1 fruit fly cellular context compared by ENCODE assay signal in genomic region chr2L:12681603-12682368, dm6.
A peak's percentile ranks its signal among the peaks of the same experiment; 100 is the strongest.
TF ChIP-seq lines count a peak whose summit lies in the region.

No protein-coding gene starts in this region.

TF ChIP-seq in whole organism, embryonic, 481 proteins besides CTCF, POLR2A, EP300 and RAD21 (continued from another document):
- TF ChIP-seq CG7357 (GFP tag; IDR thresholded peaks at IDR 0.05; lab: Robert Waterston, UW) = no peak
- TF ChIP-seq bigmax (GFP tag; optimal IDR thresholded peaks at IDR 0.05; lab: Kevin White, UChicago) = no peak
- no peak for TF ChIP-seq HLH4C (GFP tag; IDR thresholded peaks at IDR 0.05; lab: Robert Waterston, UW; ENCODE audit: partially characterized antibody)
- TF ChIP-seq pita (GFP tag; optimal IDR thresholded peaks at IDR 0.05; lab: Kevin White, UChicago) = no peak
- no peak for TF ChIP-seq Dek (tag; optimal IDR thresholded peaks at IDR 0.05; lab: Kevin White, UChicago)
- TF ChIP-seq pum (GFP tag; optimal IDR thresholded peaks at IDR 0.05; lab: Kevin White, UChicago) = no peak
- TF ChIP-seq Kr (GFP tag; optimal IDR thresholded peaks at IDR 0.05; lab: Kevin White, UChicago) = peak; percentile 96
- no peak for TF ChIP-seq CG6813 (GFP tag; optimal IDR thresholded peaks at IDR 0.05; lab: Kevin White, UChicago)
- no peak for TF ChIP-seq Myb (GFP tag; optimal IDR thresholded peaks at IDR 0.05; lab: Kevin White, UChicago)
- no peak for TF ChIP-seq Awh (GFP tag; IDR thresholded peaks at IDR 0.05; lab: Robert Waterston, UW)
- TF ChIP-seq CG34422 (GFP tag; IDR thresholded peaks at IDR 0.05; lab: Robert Waterston, UW) = no peak
- TF ChIP-seq CG4404 (GFP tag; IDR thresholded peaks at IDR 0.05; lab: Robert Waterston, UW) = no peak
- no peak for TF ChIP-seq CG13775 (GFP tag; optimal IDR thresholded peaks at IDR 0.05; lab: Kevin White, UChicago)
- TF ChIP-seq CG10274 (GFP tag; optimal IDR thresholded peaks at IDR 0.05; lab: Kevin White, UChicago) = no peak
- no peak for TF ChIP-seq CG10565 (GFP tag; optimal IDR thresholded peaks at IDR 0.05; lab: Kevin White, UChicago)
- TF ChIP-seq Dll (GFP tag; IDR thresholded peaks at IDR 0.05; lab: Robert Waterston, UW; ENCODE audit: partially characterized antibody) = 0 out of 4 replicates have a peak, but pooled peaks have one; percentile 21
- no peak for TF ChIP-seq CG13424 (tag; optimal IDR thresholded peaks at IDR 0.05; lab: Kevin White, UChicago)
- no peak for TF ChIP-seq Camta (GFP tag; optimal IDR thresholded peaks at IDR 0.05; lab: Kevin White, UChicago)
- no peak for TF ChIP-seq CG15514 (GFP tag; optimal IDR thresholded peaks at IDR 0.05; lab: Kevin White, UChicago)
- TF ChIP-seq eve (GFP tag; optimal IDR thresholded peaks at IDR 0.05; lab: Kevin White, UChicago) = no peak
- no peak for TF ChIP-seq ash1 (GFP tag; optimal IDR thresholded peaks at IDR 0.05; lab: Kevin White, UChicago)
- TF ChIP-seq slbo (GFP tag; IDR thresholded peaks at IDR 0.05; lab: Robert Waterston, UW) = no peak
- no peak for TF ChIP-seq CG3995 (GFP tag; optimal IDR thresholded peaks at IDR 0.05; lab: Kevin White, UChicago)
- no peak for TF ChIP-seq CG17912 (GFP tag; optimal IDR thresholded peaks at IDR 0.05; lab: Kevin White, UChicago)
- TF ChIP-seq sna (GFP tag; IDR thresholded peaks at IDR 0.05; lab: Robert Waterston, UW; ENCODE audit: partially characterized antibody) = no peak
- TF ChIP-seq CG18476 (GFP tag; optimal IDR thresholded peaks at IDR 0.05; lab: Kevin White, UChicago) = no peak
- peak; percentile 10 for TF ChIP-seq CG1603 (tag; optimal IDR thresholded peaks at IDR 0.05; lab: Kevin White, UChicago)
- no peak for TF ChIP-seq cg (GFP tag; optimal IDR thresholded peaks at IDR 0.05; lab: Kevin White, UChicago)
- no peak for TF ChIP-seq CG6272 (GFP tag; IDR thresholded peaks at IDR 0.05; lab: Robert Waterston, UW)
- no peak for TF ChIP-seq bowl (GFP tag; IDR thresholded peaks at IDR 0.05; lab: Robert Waterston, UW)
- TF ChIP-seq pros (GFP tag; optimal IDR thresholded peaks at IDR 0.05; lab: Kevin White, UChicago) = peak; percentile 77
- TF ChIP-seq CG9817 (tag; optimal IDR thresholded peaks at IDR 0.05; lab: Kevin White, UChicago) = no peak
- TF ChIP-seq CG8089 (GFP tag; optimal IDR thresholded peaks at IDR 0.05; lab: Kevin White, UChicago) = no peak
- no peak for TF ChIP-seq CG5180 (GFP tag; optimal IDR thresholded peaks at IDR 0.05; lab: Kevin White, UChicago)
- TF ChIP-seq HHEX (GFP tag; optimal IDR thresholded peaks at IDR 0.05; lab: Kevin White, UChicago) = no peak
- no peak for TF ChIP-seq Lpt (GFP tag; optimal IDR thresholded peaks at IDR 0.05; lab: Kevin White, UChicago)
- no peak for TF ChIP-seq Dbx (GFP tag; IDR thresholded peaks at IDR 0.05; lab: Robert Waterston, UW)
- no peak for TF ChIP-seq D (optimal IDR thresholded peaks at IDR 0.05; lab: Kevin White, UChicago)
- peak; percentile 29 for TF ChIP-seq D (GFP tag; optimal IDR thresholded peaks at IDR 0.05; lab: Kevin White, UChicago)
- TF ChIP-seq wdn (GFP tag; IDR thresholded peaks at IDR 0.05; lab: Robert Waterston, UW) = no peak
- peak; percentile 89 for TF ChIP-seq scrt (GFP tag; optimal IDR thresholded peaks at IDR 0.05; lab: Kevin White, UChicago)
- TF ChIP-seq CG6175 (GFP tag; IDR thresholded peaks at IDR 0.05; lab: Robert Waterston, UW) = no peak
- TF ChIP-seq oc (tag; optimal IDR thresholded peaks at IDR 0.05; lab: Kevin White, UChicago) = peak; percentile 21
- TF ChIP-seq sim (GFP tag; IDR thresholded peaks at IDR 0.05; lab: Robert Waterston, UW) = no peak
- TF ChIP-seq sr (GFP tag; IDR thresholded peaks at IDR 0.05; lab: Robert Waterston, UW) = no peak
- no peak for TF ChIP-seq CG15601 (tag; optimal IDR thresholded peaks at IDR 0.05; lab: Kevin White, UChicago)
- no peak for TF ChIP-seq Gsc (GFP tag; IDR thresholded peaks at IDR 0.05; lab: Robert Waterston, UW)
- no peak for TF ChIP-seq BtbVII (GFP tag; optimal IDR thresholded peaks at IDR 0.05; lab: Kevin White, UChicago)
- no peak for TF ChIP-seq CG11398 (GFP tag; optimal IDR thresholded peaks at IDR 0.05; lab: Kevin White, UChicago)
- no peak for TF ChIP-seq Atf3 (GFP tag; optimal IDR thresholded peaks at IDR 0.05; lab: Kevin White, UChicago)
- TF ChIP-seq Deaf1 (tag; optimal IDR thresholded peaks at IDR 0.05; lab: Kevin White, UChicago) = no peak
- TF ChIP-seq klu (GFP tag; IDR thresholded peaks at IDR 0.05; lab: Robert Waterston, UW) = no peak
- no peak for TF ChIP-seq NC2α (GFP tag; optimal IDR thresholded peaks at IDR 0.05; lab: Kevin White, UChicago)
- TF ChIP-seq CG8924 (tag; optimal IDR thresholded peaks at IDR 0.05; lab: Kevin White, UChicago) = peak; percentile 1
- TF ChIP-seq Vsx1 (GFP tag; optimal IDR thresholded peaks at IDR 0.05; lab: Kevin White, UChicago) = no peak
- TF ChIP-seq tin (GFP tag; optimal IDR thresholded peaks at IDR 0.05; lab: Kevin White, UChicago) = no peak
- TF ChIP-seq caup (GFP tag; optimal IDR thresholded peaks at IDR 0.05; lab: Kevin White, UChicago; ENCODE audit: severe bottlenecking) = no peak
- peak; percentile 25 for TF ChIP-seq stwl (tag; optimal IDR thresholded peaks at IDR 0.05; lab: Kevin White, UChicago)
- no peak for TF ChIP-seq ara (GFP tag; IDR thresholded peaks at IDR 0.05; lab: Robert Waterston, UW)
- no peak for TF ChIP-seq jumu (GFP tag; optimal IDR thresholded peaks at IDR 0.05; lab: Kevin White, UChicago)
- no peak for TF ChIP-seq CG11696 (GFP tag; IDR thresholded peaks at IDR 0.05; lab: Robert Waterston, UW)
- no peak for TF ChIP-seq croc (GFP tag; conservative IDR thresholded peaks at IDR 0.05; lab: Robert Waterston, UW)
- no peak for TF ChIP-seq lov (optimal IDR thresholded peaks at IDR 0.05; lab: Kevin White, UChicago)
- TF ChIP-seq lov (GFP tag; IDR thresholded peaks at IDR 0.05; lab: Robert Waterston, UW) = no peak
- TF ChIP-seq fd102C (GFP tag; optimal IDR thresholded peaks at IDR 0.05; lab: Kevin White, UChicago) = no peak
- peak; percentile 64 for TF ChIP-seq Nf-YB (GFP tag; optimal IDR thresholded peaks at IDR 0.05; lab: Kevin White, UChicago)
- no peak for TF ChIP-seq tap (tag; optimal IDR thresholded peaks at IDR 0.05; lab: Kevin White, UChicago)
- TF ChIP-seq CG10431 (GFP tag; optimal IDR thresholded peaks at IDR 0.05; lab: Kevin White, UChicago) = peak; percentile 48
- TF ChIP-seq CG8478 (optimal IDR thresholded peaks at IDR 0.05; lab: Kevin White, UChicago) = no peak
- no peak for TF ChIP-seq CG17385 (GFP tag; optimal IDR thresholded peaks at IDR 0.05; lab: Kevin White, UChicago)
- no peak for TF ChIP-seq lmd (GFP tag; IDR thresholded peaks at IDR 0.05; lab: Robert Waterston, UW)
- TF ChIP-seq CG12391 (tag; optimal IDR thresholded peaks at IDR 0.05; lab: Kevin White, UChicago) = no peak
- TF ChIP-seq run (tag; optimal IDR thresholded peaks at IDR 0.05; lab: Kevin White, UChicago) = no peak
- no peak for TF ChIP-seq twi (tag; optimal IDR thresholded peaks at IDR 0.05; lab: Kevin White, UChicago)
- TF ChIP-seq CG12155 (GFP tag; optimal IDR thresholded peaks at IDR 0.05; lab: Kevin White, UChicago) = no peak
- TF ChIP-seq CG31388 (GFP tag; optimal IDR thresholded peaks at IDR 0.05; lab: Kevin White, UChicago) = no peak
- no peak for TF ChIP-seq CG1792 (GFP tag; optimal IDR thresholded peaks at IDR 0.05; lab: Kevin White, UChicago)
- TF ChIP-seq ci (GFP tag; IDR thresholded peaks at IDR 0.05; lab: Robert Waterston, UW) = no peak
- TF ChIP-seq CG2875 (GFP tag; optimal IDR thresholded peaks at IDR 0.05; lab: Kevin White, UChicago) = no peak
- TF ChIP-seq CG5953 (GFP tag; IDR thresholded peaks at IDR 0.05; lab: Robert Waterston, UW) = no peak
- no peak for TF ChIP-seq zf30C (GFP tag; optimal IDR thresholded peaks at IDR 0.05; lab: Kevin White, UChicago)
- TF ChIP-seq kni (GFP tag; optimal IDR thresholded peaks at IDR 0.05; lab: Kevin White, UChicago) = peak; percentile 45
- TF ChIP-seq seq (GFP tag; IDR thresholded peaks at IDR 0.05; lab: Robert Waterston, UW) = peak; percentile 70; the same call in 1 of the 2 replicates
- TF ChIP-seq cad (GFP tag; optimal IDR thresholded peaks at IDR 0.05; lab: Kevin White, UChicago) = no peak
- no peak for TF ChIP-seq row (GFP tag; IDR thresholded peaks at IDR 0.05; lab: Robert Waterston, UW)
- TF ChIP-seq Aef1 (GFP tag; IDR thresholded peaks at IDR 0.05; lab: Robert Waterston, UW) = no peak
- TF ChIP-seq CG9609 (GFP tag; optimal IDR thresholded peaks at IDR 0.05; lab: Kevin White, UChicago) = no peak
- no peak for TF ChIP-seq CG12769 (tag; optimal IDR thresholded peaks at IDR 0.05; lab: Kevin White, UChicago)
- TF ChIP-seq Nf-YC (tag; optimal IDR thresholded peaks at IDR 0.05; lab: Kevin White, UChicago) = peak; percentile 57
- no peak for TF ChIP-seq Gug (GFP tag; IDR thresholded peaks at IDR 0.05; lab: Robert Waterston, UW)
- no peak for TF ChIP-seq CG6854 (GFP tag; optimal IDR thresholded peaks at IDR 0.05; lab: Kevin White, UChicago)
- TF ChIP-seq PHDP (tag; optimal IDR thresholded peaks at IDR 0.05; lab: Kevin White, UChicago) = no peak
- TF ChIP-seq Pdp1 (GFP tag; optimal IDR thresholded peaks at IDR 0.05; lab: Kevin White, UChicago) = no peak
- TF ChIP-seq Fer1 (GFP tag; optimal IDR thresholded peaks at IDR 0.05; lab: Kevin White, UChicago) = no peak
- TF ChIP-seq Hr78 (GFP tag; optimal IDR thresholded peaks at IDR 0.05; lab: Kevin White, UChicago) = no peak
- TF ChIP-seq CG7745 (tag; optimal IDR thresholded peaks at IDR 0.05; lab: Kevin White, UChicago) = no peak
- peak in 1 of 2 experiments; percentile 54 for TF ChIP-seq tll (GFP tag; optimal IDR thresholded peaks at IDR 0.05; lab: Kevin White, UChicago)
- peak; percentile 85 for TF ChIP-seq sens (GFP tag; lab: Kevin White, UChicago)
- no peak for TF ChIP-seq CG4730 (GFP tag; IDR thresholded peaks at IDR 0.05; lab: Robert Waterston, UW)
- TF ChIP-seq ttk (GFP tag; IDR thresholded peaks at IDR 0.05; lab: Robert Waterston, UW) = no peak
- TF ChIP-seq Bdp1 (GFP tag; optimal IDR thresholded peaks at IDR 0.05; lab: Kevin White, UChicago) = no peak
- peak; percentile 90 for TF ChIP-seq gsb-n (tag; optimal IDR thresholded peaks at IDR 0.05; lab: Kevin White, UChicago)
- TF ChIP-seq ATbp (GFP tag; optimal IDR thresholded peaks at IDR 0.05; lab: Kevin White, UChicago) = no peak
- no peak for TF ChIP-seq fd96Cb (tag; optimal IDR thresholded peaks at IDR 0.05; lab: Kevin White, UChicago)
- no peak for TF ChIP-seq ranshi (GFP tag; IDR thresholded peaks at IDR 0.05; lab: Robert Waterston, UW)
- TF ChIP-seq rib (GFP tag; IDR thresholded peaks at IDR 0.05; lab: Robert Waterston, UW) = no peak
- peak; percentile 33 for TF ChIP-seq abd-A (tag; optimal IDR thresholded peaks at IDR 0.05; lab: Kevin White, UChicago)
- no peak for TF ChIP-seq ase (GFP tag; IDR thresholded peaks at IDR 0.05; lab: Robert Waterston, UW)
- TF ChIP-seq exex (tag; optimal IDR thresholded peaks at IDR 0.05; lab: Kevin White, UChicago) = no peak
- no peak for TF ChIP-seq CG12942 (GFP tag; optimal IDR thresholded peaks at IDR 0.05; lab: Kevin White, UChicago)
- TF ChIP-seq CG14667 (GFP tag; IDR thresholded peaks at IDR 0.05; lab: Robert Waterston, UW) = no peak
- no peak for TF ChIP-seq Atf6 (GFP tag; IDR thresholded peaks at IDR 0.05; lab: Robert Waterston, UW)
- TF ChIP-seq Sin3A (optimal IDR thresholded peaks at IDR 0.05; lab: Kevin White, UChicago) = no peak
- TF ChIP-seq CG15269 (tag; optimal IDR thresholded peaks at IDR 0.05; lab: Kevin White, UChicago) = no peak
- TF ChIP-seq z (GFP tag; IDR thresholded peaks at IDR 0.05; lab: Robert Waterston, UW) = no peak
- TF ChIP-seq CG7786 (GFP tag; optimal IDR thresholded peaks at IDR 0.05; lab: Kevin White, UChicago) = no peak
- no peak for TF ChIP-seq Abd-B (GFP tag; optimal IDR thresholded peaks at IDR 0.05; lab: Kevin White, UChicago)
- TF ChIP-seq CG7963 (GFP tag; IDR thresholded peaks at IDR 0.05; lab: Robert Waterston, UW; ENCODE audit: partially characterized antibody) = no peak
